Fruit fly (Drosophila melanogaster) whole organism, embryonic: ENCODE data around the gene CG46301.

ENCODE experiments used
- Antp ChIP-seq: fragments of 200-800 bp; sonication (Bioruptor generic); optimal IDR thresholded peaks from 3 replicates; lab custom pipeline; 2016; ENCODE audit warnings: missing biosample characterization, missing genetic modification characterization
- Asciz ChIP-seq: fragments of 200-800 bp; sonication (Bioruptor generic); optimal IDR thresholded peaks from 2 replicates; lab custom pipeline; 2017; ENCODE audit warnings: missing biosample characterization, mild to moderate bottlenecking, missing genetic modification characterization, missing genetic modification reagents
- Atf-2 ChIP-seq: fragments of 200-800 bp; sonication (Bioruptor generic); optimal IDR thresholded peaks from 2 replicates; lab custom pipeline; 2016; ENCODE audit warnings: missing biosample characterization, missing genetic modification characterization
- Bdp1 ChIP-seq: fragments of 200-800 bp; sonication (Bioruptor generic); optimal IDR thresholded peaks from 3 replicates; lab custom pipeline; 2016; ENCODE audit warnings: missing biosample characterization, missing genetic modification characterization
- CG12219 ChIP-seq: fragments of 200-800 bp; sonication (Bioruptor generic); optimal IDR thresholded peaks from 3 replicates; lab custom pipeline; 2018; ENCODE audit warnings: missing biosample characterization, mild to moderate bottlenecking, missing genetic modification characterization
- CG12769 ChIP-seq: fragments of 200-800 bp; sonication (Bioruptor generic); optimal IDR thresholded peaks from 2 replicates; lab custom pipeline; 2019; ENCODE audit warnings: missing biosample characterization, mild to moderate bottlenecking, missing genetic modification characterization, moderate library complexity
- CG13287 ChIP-seq: fragments of 200-800 bp; sonication (Bioruptor generic); IDR thresholded peaks from 2 replicates; pipeline ENCODE4 v1.3.6; 2022; ENCODE audit warnings: missing biosample characterization, missing genetic modification characterization; ENCODE audit not compliant: partially characterized antibody
- CG14710 ChIP-seq: fragments of 200-800 bp; sonication (Bioruptor generic); optimal IDR thresholded peaks from 3 replicates; lab custom pipeline; 2019; ENCODE audit warnings: missing biosample characterization, mild to moderate bottlenecking, missing genetic modification characterization, moderate library complexity
- CG15479 ChIP-seq: fragments of 200-800 bp; sonication (Bioruptor generic); optimal IDR thresholded peaks from 3 replicates; lab custom pipeline; 2019; ENCODE audit warnings: missing biosample characterization, mild to moderate bottlenecking, missing genetic modification characterization, moderate library complexity
- CG15514 ChIP-seq: fragments of 200-800 bp; sonication (Bioruptor generic); optimal IDR thresholded peaks from 3 replicates; lab custom pipeline; 2017; ENCODE audit warnings: missing biosample characterization, missing genetic modification characterization, mild to moderate bottlenecking, moderate library complexity, missing genetic modification reagents
- CG16813 ChIP-seq: fragments of 200-800 bp; sonication (Bioruptor generic); IDR thresholded peaks from 3 replicates; pipeline ENCODE4 v1.3.6; 2022; ENCODE audit warnings: missing biosample characterization, missing genetic modification characterization; ENCODE audit not compliant: partially characterized antibody
- CG17568 ChIP-seq: fragments of 200-800 bp; sonication (Bioruptor generic); optimal IDR thresholded peaks from 2 replicates; lab custom pipeline; 2018; ENCODE audit warnings: missing biosample characterization, mild to moderate bottlenecking, missing genetic modification characterization, moderate library complexity
- CG18011 ChIP-seq: fragments of 200-800 bp; sonication (Bioruptor generic); optimal IDR thresholded peaks from 2 replicates; lab custom pipeline; 2017; ENCODE audit warnings: missing biosample characterization, missing genetic modification characterization, mild to moderate bottlenecking, moderate library complexity, missing genotype
- CG18262 ChIP-seq: fragments of 200-800 bp; optimal IDR thresholded peaks from 3 replicates; lab custom pipeline; 2019; ENCODE audit warnings: missing biosample characterization, mild to moderate bottlenecking, missing genetic modification characterization, moderate library complexity
- CG2120 ChIP-seq: fragments of 200-800 bp; sonication (Bioruptor generic); optimal IDR thresholded peaks from 3 replicates; lab custom pipeline; 2016; ENCODE audit warnings: missing biosample characterization, missing genetic modification characterization
- CG2712 ChIP-seq: fragments of 200-800 bp; optimal IDR thresholded peaks from 3 replicates; lab custom pipeline; 2019; ENCODE audit warnings: missing biosample characterization, mild to moderate bottlenecking, missing genetic modification characterization, moderate library complexity
- CG30431 ChIP-seq: fragments of 200-800 bp; sonication (Bioruptor generic); optimal IDR thresholded peaks from 2 replicates; lab custom pipeline; 2017; ENCODE audit warnings: missing biosample characterization, missing genetic modification characterization
- CG31388 ChIP-seq: fragments of 200-800 bp; sonication (Bioruptor generic); optimal IDR thresholded peaks from 2 replicates; lab custom pipeline; 2016; ENCODE audit warnings: missing biosample characterization, missing genetic modification characterization
- CG3407 ChIP-seq: fragments of 200-800 bp; sonication (Bioruptor generic); optimal IDR thresholded peaks from 2 replicates; lab custom pipeline; 2018; ENCODE audit warnings: missing biosample characterization, mild to moderate bottlenecking, missing genetic modification characterization
- CG3995 ChIP-seq: fragments of 200-800 bp; sonication (Bioruptor generic); optimal IDR thresholded peaks from 3 replicates; lab custom pipeline; 2016; ENCODE audit warnings: missing biosample characterization, missing genetic modification characterization
- CG5180 ChIP-seq: fragments of 200-800 bp; sonication (Bioruptor generic); optimal IDR thresholded peaks from 3 replicates; lab custom pipeline; 2017; ENCODE audit warnings: missing biosample characterization, missing genetic modification characterization, mild to moderate bottlenecking, moderate library complexity, missing genetic modification reagents
- CG6272 ChIP-seq: fragments of 200-800 bp; sonication (Bioruptor generic); IDR thresholded peaks from 2 replicates; pipeline ENCODE4 v1.3.6; 2022; ENCODE audit warnings: missing biosample characterization, missing genetic modification characterization
- CG6765 ChIP-seq: fragments of 200-800 bp; sonication (Bioruptor generic); optimal IDR thresholded peaks from 3 replicates; lab custom pipeline; 2017; ENCODE audit warnings: missing biosample characterization, mild to moderate bottlenecking, missing genetic modification characterization
- CG6854 ChIP-seq: fragments of 200-800 bp; sonication (Bioruptor generic); optimal IDR thresholded peaks from 3 replicates; lab custom pipeline; 2017; ENCODE audit warnings: missing biosample characterization, mild to moderate bottlenecking, missing genetic modification characterization
- CG7963 ChIP-seq: fragments of 200-800 bp; sonication (Bioruptor generic); IDR thresholded peaks from 3 replicates; pipeline ENCODE4 v1.3.6; 2022; ENCODE audit warnings: missing biosample characterization, missing genetic modification characterization; ENCODE audit not compliant: partially characterized antibody
- CG7987 ChIP-seq: fragments of 200-800 bp; sonication (Bioruptor generic); optimal IDR thresholded peaks from 2 replicates; lab custom pipeline; 2018; ENCODE audit warnings: missing biosample characterization, mild to moderate bottlenecking, missing genetic modification characterization, moderate library complexity
- CG9215 ChIP-seq: fragments of 200-800 bp; sonication (Bioruptor generic); IDR thresholded peaks from 2 replicates; pipeline ENCODE4 v1.3.6; 2022; ENCODE audit warnings: missing biosample characterization, missing genetic modification characterization
- CHES-1-like ChIP-seq: fragments of 200-800 bp; sonication (Bioruptor generic); optimal IDR thresholded peaks from 2 replicates; lab custom pipeline; 2016; ENCODE audit warnings: missing biosample characterization, missing genetic modification characterization
- D ChIP-seq, 2 experiments: fragments of 200-800 bp in 1 of 2; fragments of >200 bp in 1 of 2; sonication (Bioruptor generic) in 1 of 2; optimal IDR thresholded peaks; 2 replicates in 1 of 2; 3 replicates in 1 of 2; lab custom pipeline; 2017; ENCODE audit warnings: mild to moderate bottlenecking in 1 of 2, missing biosample characterization in 1 of 2, missing genetic modification characterization in 1 of 2, missing genetic modification reagents in 1 of 2
- Doc2 ChIP-seq: fragments of 200-800 bp; sonication (Bioruptor generic); IDR thresholded peaks from 2 replicates; pipeline ENCODE4 v1.3.6; 2022; ENCODE audit warnings: missing biosample characterization, missing genetic modification characterization
- Elba2 ChIP-seq: fragments of 200-800 bp; sonication (Bioruptor generic); optimal IDR thresholded peaks from 3 replicates; lab custom pipeline; 2016; ENCODE audit warnings: missing biosample characterization, missing genetic modification characterization
- Hr3 ChIP-seq: fragments of 200-800 bp; sonication (Bioruptor generic); optimal IDR thresholded peaks from 3 replicates; lab custom pipeline; 2016; ENCODE audit warnings: missing biosample characterization, missing genetic modification characterization
- Hr39 ChIP-seq: fragments of >200 bp; optimal IDR thresholded peaks from 2 replicates; lab custom pipeline; 2017
- Hsf ChIP-seq: fragments of 200-800 bp; sonication (Bioruptor generic); optimal IDR thresholded peaks from 3 replicates; lab custom pipeline; 2016; ENCODE audit warnings: missing biosample characterization, missing genetic modification characterization
- MBD-R2 ChIP-seq: fragments of 200-800 bp; sonication (Bioruptor generic); IDR thresholded peaks from 2 replicates; pipeline ENCODE4 v1.3.6; 2022; ENCODE audit warnings: missing biosample characterization, missing genetic modification characterization
- Side ChIP-seq: fragments of 200-800 bp; sonication (Bioruptor generic); optimal IDR thresholded peaks from 2 replicates; lab custom pipeline; 2016; ENCODE audit warnings: missing biosample characterization, missing genetic modification characterization
- Sox102F ChIP-seq: fragments of 200-800 bp; sonication (Bioruptor generic); optimal IDR thresholded peaks from 2 replicates; lab custom pipeline; 2018; ENCODE audit warnings: missing biosample characterization, mild to moderate bottlenecking, missing genetic modification characterization, moderate library complexity
- Ssrp ChIP-seq: fragments of 200-800 bp; sonication (Bioruptor generic); optimal IDR thresholded peaks from 2 replicates; lab custom pipeline; 2018; ENCODE audit warnings: missing biosample characterization, mild to moderate bottlenecking, missing genetic modification characterization, moderate library complexity
- TFAM ChIP-seq: fragments of 200-800 bp; sonication (Bioruptor generic); optimal IDR thresholded peaks from 2 replicates; lab custom pipeline; 2017; ENCODE audit warnings: missing biosample characterization, missing genetic modification characterization, inconsistent platforms
- az2 ChIP-seq: fragments of 200-800 bp; sonication (Bioruptor generic); optimal IDR thresholded peaks from 3 replicates; lab custom pipeline; 2016; ENCODE audit warnings: missing biosample characterization, missing genetic modification characterization
- gro ChIP-seq: fragments of 200-800 bp; sonication (Bioruptor generic); optimal IDR thresholded peaks from 2 replicates; lab custom pipeline; 2016; ENCODE audit warnings: missing biosample characterization, missing genetic modification characterization
- ham ChIP-seq: fragments of 200-800 bp; sonication (Bioruptor generic); IDR thresholded peaks from 2 replicates; pipeline ENCODE4 v1.3.6; 2022; ENCODE audit warnings: missing biosample characterization, missing genetic modification characterization
- insv ChIP-seq, 2 experiments: fragments of 200-800 bp; sonication (Bioruptor generic); optimal IDR thresholded peaks; 3 replicates each; lab custom pipeline; 2016 to 2018; ENCODE audit warnings: missing biosample characterization in 2 of 2, missing genetic modification characterization in 2 of 2
- kah ChIP-seq: fragments of 200-800 bp; sonication (Bioruptor generic); optimal IDR thresholded peaks from 2 replicates; lab custom pipeline; 2018; ENCODE audit warnings: missing biosample characterization, mild to moderate bottlenecking, missing genetic modification characterization
- p53 ChIP-seq: fragments of 200-800 bp; sonication (Bioruptor generic); optimal IDR thresholded peaks from 2 replicates; lab custom pipeline; 2016; ENCODE audit warnings: missing biosample characterization, missing genetic modification characterization
- sd ChIP-seq: fragments of 200-800 bp; sonication (Bioruptor generic); optimal IDR thresholded peaks from 3 replicates; lab custom pipeline; 2018; ENCODE audit warnings: missing biosample characterization, mild to moderate bottlenecking, missing genetic modification characterization, moderate library complexity
- sim ChIP-seq: fragments of 200-800 bp; sonication (Bioruptor generic); IDR thresholded peaks from 2 replicates; pipeline ENCODE4 v1.3.6; 2022; ENCODE audit warnings: missing biosample characterization, missing genetic modification characterization
- sug ChIP-seq: fragments of 200-800 bp; optimal IDR thresholded peaks from 2 replicates; lab custom pipeline; 2019; ENCODE audit warnings: missing biosample characterization, mild to moderate bottlenecking, missing genetic modification characterization, moderate library complexity
- trh ChIP-seq: fragments of 200-800 bp; sonication (Bioruptor generic); optimal IDR thresholded peaks from 2 replicates; lab custom pipeline; 2016; ENCODE audit warnings: missing biosample characterization, missing genetic modification characterization
- usp ChIP-seq: fragments of >200 bp; optimal IDR thresholded peaks from 2 replicates; lab custom pipeline; 2017; ENCODE audit warnings: missing biosample characterization, missing genetic modification characterization
- wek ChIP-seq: fragments of 200-800 bp; sonication (Bioruptor generic); optimal IDR thresholded peaks from 3 replicates; lab custom pipeline; 2018; ENCODE audit warnings: missing biosample characterization, mild to moderate bottlenecking, missing genetic modification characterization, moderate library complexity

Gene CG46301

DNA sequence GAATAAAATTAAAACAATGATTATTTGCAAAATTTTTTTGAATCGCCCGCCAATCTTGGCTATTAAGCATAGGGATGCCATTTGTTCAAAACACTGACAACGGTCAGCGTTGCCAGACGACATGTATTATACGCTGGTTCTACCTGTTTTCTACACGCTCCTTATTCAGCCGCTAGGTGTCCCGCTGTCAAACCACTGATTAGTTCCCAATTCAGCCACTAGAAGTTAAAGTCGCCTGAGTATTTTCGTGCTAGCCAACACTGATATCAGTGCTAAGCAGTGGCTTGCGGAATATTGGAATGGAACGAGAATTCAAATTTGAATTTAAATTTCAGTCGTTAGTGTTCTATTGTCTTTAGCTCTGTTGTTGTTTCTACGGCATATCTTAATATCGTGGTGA, 9.3 kb upstream of the CG46301 start (continued):
- TF ChIP-seq insv (GFP tag; optimal IDR thresholded peaks at IDR 0.05; lab: Kevin White, UChicago): peak in 1 of 2 experiments; percentile 28
- no peak for TF ChIP-seq CG18262 (tag; lab: Kevin White, UChicago)
- TF ChIP-seq Ssrp (tag; lab: Kevin White, UChicago): no peak
- no peak for TF ChIP-seq wek
- peak; percentile 7 for TF ChIP-seq Atf-2 (GFP tag; lab: Kevin White, UChicago)
- no peak for TF ChIP-seq trh (GFP tag; lab: Kevin White, UChicago)
- no peak for TF ChIP-seq TFAM (GFP tag; lab: Kevin White, UChicago)
- peak; percentile 17 for TF ChIP-seq az2
- no peak for TF ChIP-seq CG17568 (GFP tag; lab: Kevin White, UChicago)
- peak; percentile 65; the same call in 1 of the 2 replicates for TF ChIP-seq CG13287
- TF ChIP-seq Asciz (GFP tag; lab: Kevin White, UChicago): no peak
- no peak for TF ChIP-seq Doc2 (GFP tag; lab: Robert Waterston, UW)
- TF ChIP-seq gro (GFP tag; lab: Kevin White, UChicago): peak; percentile 4
- TF ChIP-seq D (optimal IDR thresholded peaks at IDR 0.05; lab: Kevin White, UChicago): no peak
- no peak for TF ChIP-seq D (GFP tag; optimal IDR thresholded peaks at IDR 0.05; lab: Kevin White, UChicago)
- no peak for TF ChIP-seq CG6765 (GFP tag; lab: Kevin White, UChicago)
- TF ChIP-seq CG7987 (GFP tag; lab: Kevin White, UChicago): no peak
- TF ChIP-seq CG3407 (GFP tag; lab: Kevin White, UChicago): no peak
- TF ChIP-seq Hr39 (lab: Kevin White, UChicago): no peak
- peak; percentile 62 for TF ChIP-seq CG16813 (GFP tag; lab: Robert Waterston, UW)
- TF ChIP-seq CG7963 (GFP tag; lab: Robert Waterston, UW): no peak
- no peak for TF ChIP-seq kah (GFP tag; lab: Kevin White, UChicago)
- no peak for TF ChIP-seq Elba2 (GFP tag; lab: Kevin White, UChicago)
- TF ChIP-seq CG6854 (GFP tag; lab: Kevin White, UChicago): no peak
- peak; percentile 69 for TF ChIP-seq Antp (GFP tag; lab: Kevin White, UChicago)
- no peak for TF ChIP-seq ham (GFP tag; lab: Robert Waterston, UW)
- TF ChIP-seq CG2712 (tag; lab: Kevin White, UChicago): no peak
- TF ChIP-seq Sox102F (GFP tag; lab: Kevin White, UChicago): no peak
- TF ChIP-seq usp: no peak
- no peak for TF ChIP-seq sd (tag; lab: Kevin White, UChicago)
- TF ChIP-seq CG2120 (GFP tag; lab: Kevin White, UChicago): no peak
- TF ChIP-seq CG12219 (GFP tag; lab: Kevin White, UChicago): no peak
- no peak for TF ChIP-seq CG15514 (GFP tag; lab: Kevin White, UChicago)
- no peak for TF ChIP-seq CG3995 (GFP tag; lab: Kevin White, UChicago)
- TF ChIP-seq MBD-R2 (GFP tag; lab: Robert Waterston, UW): no peak
- TF ChIP-seq Bdp1: no peak
- no peak for TF ChIP-seq sug (tag; lab: Kevin White, UChicago)
- no peak for TF ChIP-seq sim (GFP tag; lab: Robert Waterston, UW)
- no peak for TF ChIP-seq CG14710 (tag; lab: Kevin White, UChicago)
- TF ChIP-seq CG18011 (GFP tag; lab: Kevin White, UChicago): no peak
- TF ChIP-seq CG30431 (GFP tag; lab: Kevin White, UChicago): peak; percentile 28
- TF ChIP-seq Hsf: peak; percentile 35
- TF ChIP-seq Side (GFP tag; lab: Kevin White, UChicago): no peak
- no peak for TF ChIP-seq CG12769 (tag; lab: Kevin White, UChicago)
- TF ChIP-seq CG31388 (GFP tag; lab: Kevin White, UChicago): no peak
- no peak for TF ChIP-seq CHES-1-like (GFP tag; lab: Kevin White, UChicago)
- TF ChIP-seq CG5180 (GFP tag; lab: Kevin White, UChicago): no peak
- TF ChIP-seq CG9215: no peak
- peak; percentile 17 for TF ChIP-seq p53 (GFP tag; lab: Kevin White, UChicago)
- no peak for TF ChIP-seq CG15479 (GFP tag; lab: Kevin White, UChicago)
- no peak for TF ChIP-seq CG6272 (GFP tag; lab: Robert Waterston, UW)
- TF ChIP-seq Hr3: peak; percentile 23
